1 fruit fly cellular context compared by ENCODE assay signal in genomic region chr3R:21107907-21108591, dm6.
TF ChIP-seq lines count a peak whose summit lies in the region.

Sec15 (minus strand) TSS chr3R:21107972.
rtet (plus strand) TSS chr3R:21108446.

TF ChIP-seq in whole organism, embryonic, 481 proteins besides CTCF, POLR2A, EP300 and RAD21 (continued from another document and continues in another):
- TF ChIP-seq CG6654 (GFP tag; optimal IDR thresholded peaks at IDR 0.05; lab: Kevin White, UChicago) (no peak), fd3F (GFP tag; optimal IDR thresholded peaks at IDR 0.05; lab: Kevin White, UChicago) (no peak), psq (GFP tag; optimal IDR thresholded peaks at IDR 0.05; lab: Kevin White, UChicago) (peak; percentile 15), CG18599 (GFP tag; optimal IDR thresholded peaks at IDR 0.05; lab: Kevin White, UChicago) (peak; percentile 70), CG7357 (GFP tag; IDR thresholded peaks at IDR 0.05; lab: Robert Waterston, UW) (no peak), HLH4C (GFP tag; IDR thresholded peaks at IDR 0.05; lab: Robert Waterston, UW; ENCODE audit: partially characterized antibody) (peak; percentile 78), MBD-R2 (GFP tag; IDR thresholded peaks at IDR 0.05; lab: Robert Waterston, UW) (peak; percentile 78), CG15269 (tag; optimal IDR thresholded peaks at IDR 0.05; lab: Kevin White, UChicago) (no peak), Hey (tag; optimal IDR thresholded peaks at IDR 0.05; lab: Kevin White, UChicago) (no peak), tgo (GFP tag; IDR thresholded peaks at IDR 0.05; lab: Robert Waterston, UW) (peak; percentile 51; the same call in 1 of the 3 replicates), Adf1 (GFP tag; IDR thresholded peaks at IDR 0.05; lab: Robert Waterston, UW) (no peak), lab (GFP tag; optimal IDR thresholded peaks at IDR 0.05; lab: Kevin White, UChicago) (no peak), D19A (tag; optimal IDR thresholded peaks at IDR 0.05; lab: Kevin White, UChicago) (no peak), pita (GFP tag; optimal IDR thresholded peaks at IDR 0.05; lab: Kevin White, UChicago) (no peak), CG13296 (GFP tag; optimal IDR thresholded peaks at IDR 0.05; lab: Kevin White, UChicago) (peak; percentile 62), CkIIα-i1 (GFP tag; IDR thresholded peaks at IDR 0.05; lab: Robert Waterston, UW) (no peak), sisA (GFP tag; IDR thresholded peaks at IDR 0.05; lab: Robert Waterston, UW) (peak; percentile 29; the same call in 1 of the 2 replicates), CG34376 (GFP tag; optimal IDR thresholded peaks at IDR 0.05; lab: Kevin White, UChicago) (peak; percentile 53), Fer1 (GFP tag; optimal IDR thresholded peaks at IDR 0.05; lab: Kevin White, UChicago) (peak; percentile 65), CG14667 (GFP tag; IDR thresholded peaks at IDR 0.05; lab: Robert Waterston, UW) (no peak), CG17385 (GFP tag; optimal IDR thresholded peaks at IDR 0.05; lab: Kevin White, UChicago) (peak; percentile 46), slp2 (GFP tag; optimal IDR thresholded peaks at IDR 0.05; lab: Kevin White, UChicago) (peak; percentile 25), CG6765 (GFP tag; optimal IDR thresholded peaks at IDR 0.05; lab: Kevin White, UChicago) (peak; percentile 25), CG14860 (GFP tag; IDR thresholded peaks at IDR 0.05; lab: Robert Waterston, UW; ENCODE audit: partially characterized antibody) (peak; percentile 43; the same call in 2 of the 3 replicates), CG7786 (GFP tag; optimal IDR thresholded peaks at IDR 0.05; lab: Kevin White, UChicago) (peak; percentile 35), CG18619 (GFP tag; optimal IDR thresholded peaks at IDR 0.05; lab: Kevin White, UChicago) (peak; percentile 55), bab2 (GFP tag; optimal IDR thresholded peaks at IDR 0.05; lab: Kevin White, UChicago) (peak; percentile 28), CG11085 (GFP tag; IDR thresholded peaks at IDR 0.05; lab: Robert Waterston, UW) (0 out of 2 replicates have a peak, but pooled peaks have one; percentile 13), ara (GFP tag; IDR thresholded peaks at IDR 0.05; lab: Robert Waterston, UW) (peak; percentile 62), Usf (GFP tag; optimal IDR thresholded peaks at IDR 0.05; lab: Kevin White, UChicago) (peak; percentile 40), CG11723 (GFP tag; optimal IDR thresholded peaks at IDR 0.05; lab: Kevin White, UChicago) (peak; percentile 60), CG14014 (GFP tag; IDR thresholded peaks at IDR 0.05; lab: Robert Waterston, UW) (peak; percentile 42; the same call in 1 of the 2 replicates), Elba2 (GFP tag; optimal IDR thresholded peaks at IDR 0.05; lab: Kevin White, UChicago) (no peak), CG1647 (GFP tag; optimal IDR thresholded peaks at IDR 0.05; lab: Kevin White, UChicago) (no peak), bsh (GFP tag; optimal IDR thresholded peaks at IDR 0.05; lab: Kevin White, UChicago) (peak in 1 of 2 experiments; percentile 67), CG12744 (GFP tag; optimal IDR thresholded peaks at IDR 0.05; lab: Kevin White, UChicago) (no peak), CG10979 (tag; optimal IDR thresholded peaks at IDR 0.05; lab: Kevin White, UChicago) (peak; percentile 81), Abd-B (GFP tag; optimal IDR thresholded peaks at IDR 0.05; lab: Kevin White, UChicago) (peak; percentile 35), CG8944 (GFP tag; optimal IDR thresholded peaks at IDR 0.05; lab: Kevin White, UChicago) (no peak), knrl (GFP tag; IDR thresholded peaks at IDR 0.05; lab: Robert Waterston, UW; ENCODE audit: partially characterized antibody) (peak; percentile 73; the same call in 2 of the 3 replicates), CG6683 (GFP tag; optimal IDR thresholded peaks at IDR 0.05; lab: Kevin White, UChicago) (peak; percentile 2), CG15601 (tag; optimal IDR thresholded peaks at IDR 0.05; lab: Kevin White, UChicago) (peak; percentile 70), gfzf (GFP tag; optimal IDR thresholded peaks at IDR 0.05; lab: Kevin White, UChicago) (no peak), CG11560 (tag; IDR thresholded peaks at IDR 0.05; lab: Robert Waterston, UW) (peak; percentile 95), CG15696 (tag; optimal IDR thresholded peaks at IDR 0.05; lab: Kevin White, UChicago) (peak; percentile 79), kay (GFP tag; optimal IDR thresholded peaks at IDR 0.05; lab: Kevin White, UChicago) (no peak), row (GFP tag; IDR thresholded peaks at IDR 0.05; lab: Robert Waterston, UW) (peak; percentile 53; the same call in 2 of the 3 replicates), pho (GFP tag; optimal IDR thresholded peaks at IDR 0.05; lab: Kevin White, UChicago) (peak; percentile 42), danr (GFP tag; IDR thresholded peaks at IDR 0.05; lab: Robert Waterston, UW) (no peak), Mes4 (GFP tag; optimal IDR thresholded peaks at IDR 0.05; lab: Kevin White, UChicago) (peak; percentile 3), HLH54F (GFP tag; optimal IDR thresholded peaks at IDR 0.05; lab: Kevin White, UChicago) (peak; percentile 40), Hr78 (GFP tag; optimal IDR thresholded peaks at IDR 0.05; lab: Kevin White, UChicago) (no peak), br (optimal IDR thresholded peaks at IDR 0.05; lab: Kevin White, UChicago) (no peak), gem (tag; optimal IDR thresholded peaks at IDR 0.05; lab: Kevin White, UChicago) (peak; percentile 80), CG9876 (GFP tag; optimal IDR thresholded peaks at IDR 0.05; lab: Kevin White, UChicago) (peak; percentile 21), schlank (tag; optimal IDR thresholded peaks at IDR 0.05; lab: Kevin White, UChicago) (no peak), Camta (GFP tag; optimal IDR thresholded peaks at IDR 0.05; lab: Kevin White, UChicago) (no peak), Gug (GFP tag; IDR thresholded peaks at IDR 0.05; lab: Robert Waterston, UW) (no peak), CG12391 (tag; optimal IDR thresholded peaks at IDR 0.05; lab: Kevin White, UChicago) (peak; percentile 77), CG4820 (GFP tag; optimal IDR thresholded peaks at IDR 0.05; lab: Kevin White, UChicago) (peak; percentile 26), Dbx (GFP tag; IDR thresholded peaks at IDR 0.05; lab: Robert Waterston, UW) (peak; percentile 61; the same call in 1 of the 3 replicates), CG17328 (GFP tag; IDR thresholded peaks at IDR 0.05; lab: Robert Waterston, UW) (peak; percentile 18; the same call in 1 of the 2 replicates), CG3847 (GFP tag; IDR thresholded peaks at IDR 0.05; lab: Robert Waterston, UW) (peak; percentile 48; the same call in 1 of the 2 replicates), CG12236 (GFP tag; optimal IDR thresholded peaks at IDR 0.05; lab: Kevin White, UChicago) (no peak), CG3995 (GFP tag; optimal IDR thresholded peaks at IDR 0.05; lab: Kevin White, UChicago) (no peak), ac (GFP tag; optimal IDR thresholded peaks at IDR 0.05; lab: Kevin White, UChicago) (no peak), jing (GFP tag; optimal IDR thresholded peaks at IDR 0.05; lab: Kevin White, UChicago) (no peak), CG7556 (GFP tag; optimal IDR thresholded peaks at IDR 0.05; lab: Kevin White, UChicago) (peak; percentile 17), CG31388 (GFP tag; optimal IDR thresholded peaks at IDR 0.05; lab: Kevin White, UChicago) (no peak), fu2 (GFP tag; optimal IDR thresholded peaks at IDR 0.05; lab: Kevin White, UChicago) (peak; percentile 5), fd96Cb (tag; optimal IDR thresholded peaks at IDR 0.05; lab: Kevin White, UChicago) (peak; percentile 49), trh (GFP tag; optimal IDR thresholded peaks at IDR 0.05; lab: Kevin White, UChicago) (no peak), CG11695 (GFP tag; IDR thresholded peaks at IDR 0.05; lab: Robert Waterston, UW) (no peak), NC2β (GFP tag; optimal IDR thresholded peaks at IDR 0.05; lab: Kevin White, UChicago) (peak; percentile 16), CG3065 (GFP tag; optimal IDR thresholded peaks at IDR 0.05; lab: Kevin White, UChicago) (no peak), Bdp1 (GFP tag; optimal IDR thresholded peaks at IDR 0.05; lab: Kevin White, UChicago) (peak; percentile 10), Optix (GFP tag; IDR thresholded peaks at IDR 0.05; lab: Robert Waterston, UW) (peak; percentile 54; the same call in 2 of the 3 replicates), Max (GFP tag; optimal IDR thresholded peaks at IDR 0.05; lab: Kevin White, UChicago) (peak; percentile 52), cad (GFP tag; optimal IDR thresholded peaks at IDR 0.05; lab: Kevin White, UChicago) (no peak), CG12769 (tag; optimal IDR thresholded peaks at IDR 0.05; lab: Kevin White, UChicago) (no peak), Deaf1 (tag; optimal IDR thresholded peaks at IDR 0.05; lab: Kevin White, UChicago) (no peak), Sry-β (GFP tag; optimal IDR thresholded peaks at IDR 0.05; lab: Kevin White, UChicago) (no peak), lbe (GFP tag; optimal IDR thresholded peaks at IDR 0.05; lab: Kevin White, UChicago) (peak; percentile 7), CG8089 (GFP tag; optimal IDR thresholded peaks at IDR 0.05; lab: Kevin White, UChicago) (peak; percentile 17), nerfin-2 (GFP tag; IDR thresholded peaks at IDR 0.05; lab: Robert Waterston, UW; ENCODE audit: partially characterized antibody) (peak; percentile 66), sd (tag; optimal IDR thresholded peaks at IDR 0.05; lab: Kevin White, UChicago) (peak; percentile 92), C15 (GFP tag; IDR thresholded peaks at IDR 0.05; lab: Robert Waterston, UW) (no peak), gro (GFP tag; optimal IDR thresholded peaks at IDR 0.05; lab: Kevin White, UChicago) (no peak), gce (GFP tag; IDR thresholded peaks at IDR 0.05; lab: Robert Waterston, UW) (no peak), dmrt99B (tag; optimal IDR thresholded peaks at IDR 0.05; lab: Kevin White, UChicago) (no peak), shn (GFP tag; optimal IDR thresholded peaks at IDR 0.05; lab: Kevin White, UChicago) (no peak), sr (GFP tag; IDR thresholded peaks at IDR 0.05; lab: Robert Waterston, UW) (0 out of 3 replicates have a peak, but pooled peaks have one; percentile 22), CG8478 (optimal IDR thresholded peaks at IDR 0.05; lab: Kevin White, UChicago) (no peak), CG10209 (GFP tag; optimal IDR thresholded peaks at IDR 0.05; lab: Kevin White, UChicago) (peak; percentile 54), mld (GFP tag; IDR thresholded peaks at IDR 0.05; lab: Robert Waterston, UW; ENCODE audit: partially characterized antibody) (peak; percentile 46; the same call in 1 of the 3 replicates), NFAT (GFP tag; IDR thresholded peaks at IDR 0.05; lab: Robert Waterston, UW) (peak; percentile 48; the same call in 1 of the 2 replicates), E2f1 (GFP tag; IDR thresholded peaks at IDR 0.05; lab: Robert Waterston, UW) (peak; percentile 46; the same call in 1 of the 2 replicates), zen2 (GFP tag; IDR thresholded peaks at IDR 0.05; lab: Robert Waterston, UW; ENCODE audit: partially characterized antibody) (peak; percentile 53; the same call in 1 of the 3 replicates), CG34422 (GFP tag; IDR thresholded peaks at IDR 0.05; lab: Robert Waterston, UW) (peak; percentile 30; the same call in 2 of the 3 replicates), tna (GFP tag; IDR thresholded peaks at IDR 0.05; lab: Robert Waterston, UW; ENCODE audit: partially characterized antibody) (peak; percentile 24), trem (tag; optimal IDR thresholded peaks at IDR 0.05; lab: Kevin White, UChicago) (peak; percentile 48), vvl (GFP tag; IDR thresholded peaks at IDR 0.05; lab: Robert Waterston, UW) (peak; percentile 76), CG11247 (GFP tag; IDR thresholded peaks at IDR 0.05; lab: Robert Waterston, UW) (peak; percentile 53), CG10959 (GFP tag; IDR thresholded peaks at IDR 0.05; lab: Robert Waterston, UW) (no peak), maf-S (GFP tag; optimal IDR thresholded peaks at IDR 0.05; lab: Kevin White, UChicago) (no peak), B-H1 (GFP tag; IDR thresholded peaks at IDR 0.05; lab: Robert Waterston, UW) (no peak; the same call in 2 of the 3 replicates), Dfd (GFP tag; optimal IDR thresholded peaks at IDR 0.05; lab: Kevin White, UChicago) (no peak), chm (GFP tag; IDR thresholded peaks at IDR 0.05; lab: Robert Waterston, UW) (peak; percentile 60; the same call in 1 of the 2 replicates), Aef1 (GFP tag; IDR thresholded peaks at IDR 0.05; lab: Robert Waterston, UW) (no peak), CG4854 (GFP tag; optimal IDR thresholded peaks at IDR 0.05; lab: Kevin White, UChicago) (peak; percentile 17), crp (GFP tag; optimal IDR thresholded peaks at IDR 0.05; lab: Kevin White, UChicago) (peak in 1 of 2 experiments; percentile 87), MTF-1 (GFP tag; optimal IDR thresholded peaks at IDR 0.05; lab: Kevin White, UChicago; ENCODE audit: borderline replicate concordance) (no peak), CG13624 (GFP tag; optimal IDR thresholded peaks at IDR 0.05; lab: Kevin White, UChicago) (peak; percentile 45), CG6791 (GFP tag; IDR thresholded peaks at IDR 0.05; lab: Robert Waterston, UW; ENCODE audit: partially characterized antibody) (peak; percentile 48; the same call in 1 of the 3 replicates), CG1603 (tag; optimal IDR thresholded peaks at IDR 0.05; lab: Kevin White, UChicago) (peak; percentile 72), BtbVII (GFP tag; optimal IDR thresholded peaks at IDR 0.05; lab: Kevin White, UChicago) (peak; percentile 9), otp (GFP tag; IDR thresholded peaks at IDR 0.05; lab: Robert Waterston, UW) (peak; percentile 32; the same call in 1 of the 3 replicates), TFAM (GFP tag; optimal IDR thresholded peaks at IDR 0.05; lab: Kevin White, UChicago) (no peak), CG17359 (tag; optimal IDR thresholded peaks at IDR 0.05; lab: Kevin White, UChicago) (peak; percentile 63), Ada2b (GFP tag; IDR thresholded peaks at IDR 0.05; lab: Robert Waterston, UW) (peak; percentile 41; the same call in 1 of the 2 replicates), so (GFP tag; IDR thresholded peaks at IDR 0.05; lab: Robert Waterston, UW) (0 out of 3 replicates have a peak, but pooled peaks have one; percentile 23), CG10462 (GFP tag; optimal IDR thresholded peaks at IDR 0.05; lab: Kevin White, UChicago) (no peak), CG7928 (GFP tag; optimal IDR thresholded peaks at IDR 0.05; lab: Kevin White, UChicago) (no peak), amos (GFP tag; IDR thresholded peaks at IDR 0.05; lab: Robert Waterston, UW; ENCODE audit: partially characterized antibody) (peak; percentile 40; the same call in 1 of the 2 replicates), CG14441 (GFP tag; IDR thresholded peaks at IDR 0.05; lab: Robert Waterston, UW) (peak; percentile 58), slbo (GFP tag; IDR thresholded peaks at IDR 0.05; lab: Robert Waterston, UW) (peak; percentile 70), Hsf (GFP tag; optimal IDR thresholded peaks at IDR 0.05; lab: Kevin White, UChicago) (peak; percentile 60)
